Fruit fly (Drosophila melanogaster) whole organism, adult: ENCODE results near the gene LeuRS.

Experiments
- CG14711 ChIP-seq: fragments of 200-800 bp; sonication (Bioruptor generic); optimal IDR thresholded peaks from 2 replicates; lab custom pipeline; 2018; ENCODE audit warnings: missing biosample characterization, mild to moderate bottlenecking, missing genetic modification characterization, moderate library complexity
- CG1620 ChIP-seq: fragments of 200-800 bp; sonication (Bioruptor generic); optimal IDR thresholded peaks from 2 replicates; lab custom pipeline; 2016; ENCODE audit warnings: missing biosample characterization, missing genetic modification characterization
- CG33017 ChIP-seq: fragments of 200-800 bp; sonication (Bioruptor generic); optimal IDR thresholded peaks from 2 replicates; lab custom pipeline; 2018; ENCODE audit warnings: missing biosample characterization, mild to moderate bottlenecking, missing genetic modification characterization, moderate library complexity
- CG7101 ChIP-seq: fragments of 200-800 bp; sonication (Bioruptor generic); optimal IDR thresholded peaks from 2 replicates; lab custom pipeline; 2018; ENCODE audit warnings: missing biosample characterization, mild to moderate bottlenecking, missing genetic modification characterization, moderate library complexity
- Hr96 ChIP-seq: fragments of 200-800 bp; sonication (Bioruptor generic); optimal IDR thresholded peaks from 2 replicates; lab custom pipeline; 2016; ENCODE audit warnings: missing biosample characterization, missing genetic modification characterization
- bab1 ChIP-seq: fragments of 200-800 bp; sonication (Bioruptor generic); optimal IDR thresholded peaks from 3 replicates; lab custom pipeline; 2019; ENCODE audit warnings: missing biosample characterization, mild to moderate bottlenecking, missing genetic modification characterization, moderate library complexity
- ovo ChIP-seq: fragments of 200-800 bp; sonication (Bioruptor generic); optimal IDR thresholded peaks from 2 replicates; lab custom pipeline; 2016; ENCODE audit warnings: missing biosample characterization, missing genetic modification characterization
- pad ChIP-seq: fragments of 200-800 bp; sonication (Bioruptor generic); optimal IDR thresholded peaks from 3 replicates; lab custom pipeline; 2017; ENCODE audit warnings: missing biosample characterization, missing genetic modification characterization, mild to moderate bottlenecking, moderate library complexity, missing genetic modification reagents
- toe ChIP-seq: fragments of 200-800 bp; sonication (Bioruptor generic); optimal IDR thresholded peaks from 2 replicates; lab custom pipeline; 2016; ENCODE audit warnings: missing biosample characterization, missing genetic modification characterization

dm6 chr2L:3559647-3560046 is 45.2 kb upstream of the LeuRS start:
- TF ChIP-seq CG14711 (tag; lab: Kevin White, UChicago) (no peak), bab1 (GFP tag; lab: Kevin White, UChicago) (no peak), CG33017 (tag; lab: Kevin White, UChicago) (no peak), ovo (GFP tag; lab: Kevin White, UChicago) (no peak), pad (GFP tag; lab: Kevin White, UChicago) (no peak), toe (GFP tag; lab: Kevin White, UChicago) (no peak), CG1620 (GFP tag; lab: Kevin White, UChicago) (no peak), CG7101 (no peak), Hr96 (no peak)
